Worm (Caenorhabditis elegans): Measurements from ENCODE around the gene exos-8.

exos-8 gene

ce11 chrII:6708980-6709379 is 32.5 kb upstream of the exos-8 start:
- TF ChIP-seq sea-1 (GFP tag; conservative IDR thresholded peaks at IDR 0.05) (no peak), tra-4 (tag; optimal IDR thresholded peaks at IDR 0.05) (no peak), hmbx-1 (tag; optimal IDR thresholded peaks at IDR 0.05) (no peak), aly-1 (tag; optimal IDR thresholded peaks at IDR 0.05) (no peak), tbx-11 (GFP tag; IDR thresholded peaks at IDR 0.05) (no peak), ceh-13 (GFP tag; optimal IDR thresholded peaks at IDR 0.05) (no peak), tbx-37 (GFP tag; conservative IDR thresholded peaks at IDR 0.05) (no peak), scrt-1 (GFP tag; IDR thresholded peaks at IDR 0.05) (no peak), pes-1 (GFP tag; IDR thresholded peaks at IDR 0.05) (no peak), ets-7 (tag; optimal IDR thresholded peaks at IDR 0.05) (no peak), B0310.2 (tag; optimal IDR thresholded peaks at IDR 0.05) (no peak), hmg-4 (GFP tag; optimal IDR thresholded peaks at IDR 0.05) (no peak), ceh-36 (tag; optimal IDR thresholded peaks at IDR 0.05) (no peak), hnd-1 (tag; optimal IDR thresholded peaks at IDR 0.05) (no peak), flt-1 (GFP tag; IDR thresholded peaks at IDR 0.05) (no peak)

- TF ChIP-seq B0310.2 (tag; optimal IDR thresholded peaks at IDR 0.05) (no peak), aly-1 (tag; optimal IDR thresholded peaks at IDR 0.05) (no peak), tbx-37 (GFP tag; conservative IDR thresholded peaks at IDR 0.05) (no peak), ets-7 (tag; optimal IDR thresholded peaks at IDR 0.05) (no peak), tra-4 (tag; optimal IDR thresholded peaks at IDR 0.05) (no peak), ceh-13 (GFP tag; optimal IDR thresholded peaks at IDR 0.05) (no peak), F13C5.2 (tag; optimal IDR thresholded peaks at IDR 0.05) (no peak), sea-1 (GFP tag; conservative IDR thresholded peaks at IDR 0.05) (no peak), pes-1 (GFP tag; IDR thresholded peaks at IDR 0.05) (no peak), tbx-11 (GFP tag; IDR thresholded peaks at IDR 0.05) (no peak), ceh-36 (tag; optimal IDR thresholded peaks at IDR 0.05) (no peak), scrt-1 (GFP tag; IDR thresholded peaks at IDR 0.05) (no peak), hmbx-1 (tag; optimal IDR thresholded peaks at IDR 0.05) (no peak), flt-1 (GFP tag; IDR thresholded peaks at IDR 0.05) (no peak), ama-1 (optimal IDR thresholded peaks at IDR 0.05) (no peak), hnd-1 (tag; optimal IDR thresholded peaks at IDR 0.05) (no peak), hmg-4 (GFP tag; optimal IDR thresholded peaks at IDR 0.05) (no peak)
Measured at ce11 chrII:6709680-6710079, 31.8 kb upstream of the exos-8 start.

- TF ChIP-seq scrt-1 (GFP tag; IDR thresholded peaks at IDR 0.05) (no peak), aly-1 (tag; optimal IDR thresholded peaks at IDR 0.05) (peak; percentile 4), ceh-36 (tag; optimal IDR thresholded peaks at IDR 0.05) (peak; percentile 9)
Measured at ce11 chrII:6710596-6710995, 30.9 kb upstream of the exos-8 start.

- TF ChIP-seq ceh-13 (GFP tag; optimal IDR thresholded peaks at IDR 0.05): no peak
- TF ChIP-seq pes-1 (GFP tag; IDR thresholded peaks at IDR 0.05): no peak
- TF ChIP-seq ceh-36 (tag; optimal IDR thresholded peaks at IDR 0.05): peak; percentile 19
Measured at ce11 chrII:6712177-6712981, 29.1 kb upstream of the exos-8 start, which contains the start of the genes dpy-10 and T14B4.19. TSS of gene dpy-10 (minus strand) at chrII:6712227. TSS of gene T14B4.19 (minus strand) at chrII:6712931.

DNA sequence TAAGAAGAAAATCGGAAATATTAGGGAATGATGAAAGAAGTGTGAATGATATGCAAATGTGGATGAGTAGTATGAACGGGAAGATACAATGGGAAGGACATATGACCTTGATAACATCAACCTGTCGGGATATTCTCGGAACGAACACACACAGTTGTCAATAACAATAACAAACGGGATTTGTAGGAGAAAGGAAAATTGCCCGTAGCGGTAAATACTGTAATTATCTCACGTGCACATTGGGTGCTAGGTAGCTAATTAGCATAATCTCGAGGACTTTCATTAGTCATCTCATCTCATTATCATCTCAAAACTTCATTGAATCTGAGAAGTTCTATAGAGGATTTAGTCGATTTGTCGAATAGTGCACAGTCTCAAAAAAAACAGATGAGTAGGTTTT is 28.5 kb upstream of the exos-8 start:
- TF ChIP-seq aly-1 (tag; optimal IDR thresholded peaks at IDR 0.05) (no peak), tbx-11 (GFP tag; IDR thresholded peaks at IDR 0.05) (no peak), hmbx-1 (tag; optimal IDR thresholded peaks at IDR 0.05) (no peak), F13C5.2 (tag; optimal IDR thresholded peaks at IDR 0.05) (no peak), tra-4 (tag; optimal IDR thresholded peaks at IDR 0.05) (no peak), pes-1 (GFP tag; IDR thresholded peaks at IDR 0.05) (no peak), flt-1 (GFP tag; IDR thresholded peaks at IDR 0.05) (no peak), ceh-36 (tag; optimal IDR thresholded peaks at IDR 0.05) (no peak), tbx-37 (GFP tag; conservative IDR thresholded peaks at IDR 0.05) (no peak), ama-1 (optimal IDR thresholded peaks at IDR 0.05) (no peak), hmg-4 (GFP tag; optimal IDR thresholded peaks at IDR 0.05) (no peak), ceh-13 (GFP tag; optimal IDR thresholded peaks at IDR 0.05) (no peak), B0310.2 (tag; optimal IDR thresholded peaks at IDR 0.05) (no peak), sea-1 (GFP tag; conservative IDR thresholded peaks at IDR 0.05) (no peak), ets-7 (tag; optimal IDR thresholded peaks at IDR 0.05) (no peak), hnd-1 (tag; optimal IDR thresholded peaks at IDR 0.05) (no peak)

DNA sequence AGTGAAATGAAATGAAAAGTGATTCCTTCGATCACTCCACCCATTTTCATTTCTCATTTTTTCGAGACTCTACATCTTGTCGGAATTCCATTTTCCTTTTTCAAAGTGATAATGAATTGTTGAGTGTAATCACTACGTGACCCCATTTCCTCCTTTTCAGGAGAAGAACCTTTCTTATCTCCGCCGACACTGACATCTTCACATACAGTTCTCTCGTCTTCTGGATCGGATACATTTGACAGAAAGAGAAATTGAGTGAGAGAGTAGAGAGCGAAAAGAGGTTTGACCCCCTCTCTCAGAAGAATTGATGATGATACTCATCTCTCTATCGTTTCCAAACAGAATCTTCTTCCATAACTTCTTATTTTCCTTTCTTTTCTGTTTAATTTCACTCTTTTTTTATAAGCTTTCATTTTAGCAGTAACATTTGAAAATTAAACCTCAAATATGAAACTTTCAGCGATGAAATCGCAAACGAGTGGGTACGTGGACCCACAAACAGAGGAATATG is 27.6 kb upstream of the exos-8 start, which contains the start of gene dpy-2:
dpy-2 (plus strand) TSS at position 461 of the 511 bp plus-strand sequence.
- TF ChIP-seq pes-1 (GFP tag; IDR thresholded peaks at IDR 0.05) (no peak), B0310.2 (tag; optimal IDR thresholded peaks at IDR 0.05) (no peak), hmbx-1 (tag; optimal IDR thresholded peaks at IDR 0.05) (no peak), ceh-36 (tag; optimal IDR thresholded peaks at IDR 0.05) (no peak), flt-1 (GFP tag; IDR thresholded peaks at IDR 0.05) (no peak), sea-1 (GFP tag; conservative IDR thresholded peaks at IDR 0.05) (no peak)

- TF ChIP-seq ceh-13 (GFP tag; optimal IDR thresholded peaks at IDR 0.05) (no peak), hmg-4 (GFP tag; optimal IDR thresholded peaks at IDR 0.05) (no peak), scrt-1 (GFP tag; IDR thresholded peaks at IDR 0.05) (no peak)
Measured at ce11 chrII:6715853-6716252, 25.6 kb upstream of the exos-8 start.

DNA sequence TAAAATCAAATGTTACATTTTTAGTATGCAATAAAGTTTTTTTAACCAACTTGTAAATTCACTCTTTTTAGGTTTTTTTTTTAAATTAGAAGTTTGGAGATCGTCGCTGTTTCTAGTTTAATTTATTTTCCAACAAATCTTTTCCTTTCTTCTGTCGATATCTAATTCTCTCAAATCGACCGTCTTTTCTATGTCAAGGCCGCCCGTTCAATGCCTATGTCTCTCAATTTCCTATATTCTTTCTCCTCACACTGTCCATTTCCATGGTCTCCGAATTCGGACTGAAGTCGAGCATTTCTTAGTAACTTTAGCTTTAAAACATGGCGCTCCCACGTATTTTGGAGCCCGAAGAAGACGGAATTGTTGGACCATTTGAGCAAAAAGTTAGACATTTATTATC is 24.9 kb upstream of the exos-8 start, which contains the start of the genes T14B4.5 and T14B4.20:
T14B4.5 (plus strand) TSS at position 226 of the 400 bp plus-strand sequence.
T14B4.20 (plus strand) TSS at position 264 of the 400 bp plus-strand sequence.
- TF ChIP-seq ets-7 (tag; optimal IDR thresholded peaks at IDR 0.05) (no peak), hmbx-1 (tag; optimal IDR thresholded peaks at IDR 0.05) (no peak), tbx-37 (GFP tag; conservative IDR thresholded peaks at IDR 0.05) (no peak), hnd-1 (tag; optimal IDR thresholded peaks at IDR 0.05) (no peak), ama-1 (optimal IDR thresholded peaks at IDR 0.05) (no peak)

All from whole organism, early embryonic.